Fruit fly (Drosophila melanogaster) whole organism, prepupa: Measurements from ENCODE around the gene Ugt36D1.

Source experiments
- CG10631 ChIP-seq: fragments of 200-800 bp; sonication (Bioruptor generic); optimal IDR thresholded peaks from 2 replicates; lab custom pipeline; 2016; ENCODE audit warnings: missing biosample characterization, missing genetic modification characterization
- CG10669 ChIP-seq: fragments of 200-800 bp; sonication (Bioruptor generic); optimal IDR thresholded peaks from 3 replicates; lab custom pipeline; 2018; ENCODE audit warnings: missing biosample characterization, mild to moderate bottlenecking, missing genetic modification characterization, moderate library complexity
- CG11294 ChIP-seq: fragments of 200-800 bp; sonication (Bioruptor generic); IDR thresholded peaks from 2 replicates; pipeline ENCODE4 v1.3.6; 2022; ENCODE audit warnings: missing biosample characterization, missing genetic modification characterization
- CG11762 ChIP-seq: fragments of 200-800 bp; sonication (Bioruptor generic); optimal IDR thresholded peaks from 3 replicates; lab custom pipeline; 2016; ENCODE audit warnings: missing biosample characterization, missing genetic modification characterization; ENCODE audit not compliant: insufficient read depth
- CG11902 ChIP-seq: fragments of 200-800 bp; sonication (Bioruptor generic); optimal IDR thresholded peaks from 3 replicates; lab custom pipeline; 2016; ENCODE audit warnings: missing biosample characterization, missing genetic modification characterization
- CG15336 ChIP-seq: fragments of 200-800 bp; sonication (Bioruptor generic); IDR thresholded peaks from 2 replicates; pipeline ENCODE4 v1.3.6; 2022; ENCODE audit warnings: missing biosample characterization, missing genetic modification characterization
- CG16779 ChIP-seq: fragments of 200-800 bp; sonication (Bioruptor generic); optimal IDR thresholded peaks from 3 replicates; lab custom pipeline; 2017; ENCODE audit warnings: missing biosample characterization, mild to moderate bottlenecking, missing genetic modification characterization
- CG3032 ChIP-seq: fragments of 200-800 bp; optimal IDR thresholded peaks from 2 replicates; lab custom pipeline; 2019; ENCODE audit warnings: missing biosample characterization, mild to moderate bottlenecking, missing genetic modification characterization, moderate library complexity
- CG31627 ChIP-seq: fragments of 200-800 bp; sonication (Bioruptor generic); optimal IDR thresholded peaks from 3 replicates; lab custom pipeline; 2016; ENCODE audit warnings: missing biosample characterization, missing genetic modification characterization
- CG32006 ChIP-seq: fragments of 200-800 bp; sonication (Bioruptor generic); optimal IDR thresholded peaks from 3 replicates; lab custom pipeline; 2017; ENCODE audit warnings: missing biosample characterization, mild to moderate bottlenecking, missing genetic modification characterization
- CG3919 ChIP-seq: fragments of 200-800 bp; sonication (Bioruptor generic); optimal IDR thresholded peaks from 3 replicates; lab custom pipeline; 2016; ENCODE audit warnings: missing biosample characterization, missing genetic modification characterization
- CG6163 ChIP-seq: fragments of 200-800 bp; sonication (Bioruptor generic); IDR thresholded peaks from 3 replicates; pipeline ENCODE4 v1.3.6; 2022; ENCODE audit warnings: missing biosample characterization, missing genetic modification characterization
- CG6276 ChIP-seq: fragments of 200-800 bp; sonication (Bioruptor generic); optimal IDR thresholded peaks from 2 replicates; lab custom pipeline; 2017; ENCODE audit warnings: missing biosample characterization, mild to moderate bottlenecking, missing genetic modification characterization
- CG7368 ChIP-seq: fragments of 200-800 bp; sonication (Bioruptor generic); optimal IDR thresholded peaks from 3 replicates; lab custom pipeline; 2016; ENCODE audit warnings: missing biosample characterization, missing genetic modification characterization
- CG8119 ChIP-seq: fragments of 200-800 bp; sonication (Bioruptor generic); IDR thresholded peaks from 3 replicates; pipeline ENCODE4 v1.3.6; 2022; ENCODE audit warnings: missing biosample characterization, missing genetic modification characterization
- CG8319 ChIP-seq: fragments of 200-800 bp; sonication (Bioruptor generic); optimal IDR thresholded peaks from 3 replicates; lab custom pipeline; 2016; ENCODE audit warnings: missing biosample characterization, missing genetic modification characterization
- CG8632 ChIP-seq: fragments of 200-800 bp; sonication (Bioruptor generic); optimal IDR thresholded peaks from 3 replicates; lab custom pipeline; 2016; ENCODE audit warnings: missing biosample characterization, missing genetic modification characterization
- CG9139 ChIP-seq: fragments of 200-800 bp; sonication (Bioruptor generic); optimal IDR thresholded peaks from 3 replicates; lab custom pipeline; 2017; ENCODE audit warnings: missing biosample characterization, mild to moderate bottlenecking, missing genetic modification characterization
- Eip75B ChIP-seq: fragments of 200-800 bp; sonication (Bioruptor generic); optimal IDR thresholded peaks from 3 replicates; lab custom pipeline; 2016; ENCODE audit warnings: missing biosample characterization, missing genetic modification characterization
- Eip78C ChIP-seq: fragments of 200-800 bp; sonication (Bioruptor generic); peaks from one replicate; lab custom pipeline; 2016; ENCODE audit warnings: missing biosample characterization, missing genetic modification characterization
- Ets96B ChIP-seq: fragments of 200-800 bp; optimal IDR thresholded peaks from 2 replicates; lab custom pipeline; 2019; ENCODE audit warnings: missing biosample characterization, mild to moderate bottlenecking, missing genetic modification characterization, moderate library complexity
- Gug ChIP-seq: fragments of 200-800 bp; sonication (Bioruptor generic); IDR thresholded peaks from 2 replicates; pipeline ENCODE4 v1.3.6; 2022; ENCODE audit warnings: missing biosample characterization, missing genetic modification characterization
- Hr38 ChIP-seq: sonication (Bioruptor generic); optimal IDR thresholded peaks from 2 replicates; lab custom pipeline; 2016; ENCODE audit warnings: missing biosample characterization, missing genetic modification characterization
- Hr39 ChIP-seq: fragments of 200-800 bp; sonication (Bioruptor generic); optimal IDR thresholded peaks from 2 replicates; lab custom pipeline; 2016; ENCODE audit warnings: missing biosample characterization, missing genetic modification characterization
- Hr4 ChIP-seq: fragments of 200-800 bp; sonication (Bioruptor generic); optimal IDR thresholded peaks from 3 replicates; lab custom pipeline; 2016; ENCODE audit warnings: missing biosample characterization, missing genetic modification characterization
- Lpt ChIP-seq: fragments of 200-800 bp; sonication (Bioruptor generic); optimal IDR thresholded peaks from 3 replicates; lab custom pipeline; 2016; ENCODE audit warnings: missing biosample characterization, missing genetic modification characterization
- Met ChIP-seq: fragments of 200-800 bp; sonication (Bioruptor generic); optimal IDR thresholded peaks from 3 replicates; lab custom pipeline; 2016; ENCODE audit warnings: missing biosample characterization, missing genetic modification characterization
- OdsH ChIP-seq: fragments of 200-800 bp; sonication (Bioruptor generic); optimal IDR thresholded peaks from 3 replicates; lab custom pipeline; 2016; ENCODE audit warnings: missing biosample characterization, missing genetic modification characterization
- Smox ChIP-seq: fragments of 200-800 bp; sonication (Bioruptor generic); optimal IDR thresholded peaks from 3 replicates; lab custom pipeline; 2016; ENCODE audit warnings: missing biosample characterization, missing genetic modification characterization
- Sox14 ChIP-seq: fragments of 200-800 bp; sonication (Bioruptor generic); optimal IDR thresholded peaks from 3 replicates; lab custom pipeline; 2016; ENCODE audit warnings: missing biosample characterization, missing genetic modification characterization
- achi ChIP-seq: fragments of 200-800 bp; sonication (Bioruptor generic); optimal IDR thresholded peaks from 3 replicates; lab custom pipeline; 2016; ENCODE audit warnings: missing biosample characterization, missing genetic modification characterization
- acj6 ChIP-seq: fragments of 200-800 bp; sonication (Bioruptor generic); optimal IDR thresholded peaks from 3 replicates; lab custom pipeline; 2016; ENCODE audit warnings: missing biosample characterization, missing genetic modification characterization
- cyc ChIP-seq: fragments of 200-800 bp; sonication (Bioruptor generic); optimal IDR thresholded peaks from 3 replicates; lab custom pipeline; 2016; ENCODE audit warnings: missing biosample characterization, missing genetic modification characterization
- dac ChIP-seq: fragments of 200-800 bp; sonication (Bioruptor generic); optimal IDR thresholded peaks from 2 replicates; lab custom pipeline; 2017; ENCODE audit warnings: missing biosample characterization, mild to moderate bottlenecking, missing genetic modification characterization
- dsx ChIP-seq: fragments of 200-800 bp; optimal IDR thresholded peaks from 3 replicates; lab custom pipeline; 2019; ENCODE audit warnings: missing biosample characterization, mild to moderate bottlenecking, missing genetic modification characterization, moderate library complexity; ENCODE audit not compliant: poor library complexity, severe bottlenecking
- eg ChIP-seq: fragments of 200-800 bp; sonication (Bioruptor generic); IDR thresholded peaks from 3 replicates; pipeline ENCODE4 v1.3.6; 2022; ENCODE audit warnings: missing biosample characterization, missing genetic modification characterization
- esn ChIP-seq: fragments of 200-800 bp; sonication (Bioruptor generic); optimal IDR thresholded peaks from 2 replicates; lab custom pipeline; 2016; ENCODE audit warnings: missing biosample characterization, mild to moderate bottlenecking, missing genetic modification characterization, moderate library complexity
- fd59A ChIP-seq: fragments of 200-800 bp; sonication (Bioruptor generic); optimal IDR thresholded peaks from 2 replicates; lab custom pipeline; 2017; ENCODE audit warnings: missing biosample characterization, mild to moderate bottlenecking, missing genetic modification characterization, missing genetic modification reagents
- fd85E ChIP-seq: fragments of 200-800 bp; sonication (Bioruptor generic); optimal IDR thresholded peaks from 3 replicates; lab custom pipeline; 2016; ENCODE audit warnings: missing biosample characterization, missing genetic modification characterization
- fkh ChIP-seq: fragments of 200-800 bp; sonication (Bioruptor generic); optimal IDR thresholded peaks from 3 replicates; lab custom pipeline; 2017; ENCODE audit warnings: missing biosample characterization, mild to moderate bottlenecking, missing genetic modification characterization, moderate library complexity
- lz ChIP-seq: fragments of 200-800 bp; sonication (Bioruptor generic); optimal IDR thresholded peaks from 3 replicates; lab custom pipeline; 2016; ENCODE audit warnings: missing biosample characterization, missing genetic modification characterization
- net ChIP-seq: fragments of 200-800 bp; sonication (Bioruptor generic); optimal IDR thresholded peaks from 3 replicates; lab custom pipeline; 2016; ENCODE audit warnings: missing biosample characterization, missing genetic modification characterization
- pdm3 ChIP-seq: fragments of 200-800 bp; sonication (Bioruptor generic); optimal IDR thresholded peaks from 3 replicates; lab custom pipeline; 2016; ENCODE audit warnings: missing biosample characterization, missing genetic modification characterization
- salr ChIP-seq, 2 experiments: fragments of 200-800 bp; sonication (Bioruptor generic); optimal IDR thresholded peaks; 3 replicates each; lab custom pipeline; 2016 to 2018; ENCODE audit warnings: missing biosample characterization in 2 of 2, missing genetic modification characterization in 2 of 2, mild to moderate bottlenecking in 1 of 2
- spab ChIP-seq: fragments of 200-800 bp; sonication (Bioruptor generic); optimal IDR thresholded peaks from 2 replicates; lab custom pipeline; 2017; ENCODE audit warnings: missing biosample characterization, mild to moderate bottlenecking, missing genetic modification characterization, missing genetic modification reagents
- ss ChIP-seq, 2 experiments: fragments of 200-800 bp; sonication (Bioruptor generic); optimal IDR thresholded peaks; 2 replicates in 1 of 2; 3 replicates in 1 of 2; lab custom pipeline; 2017 to 2018; ENCODE audit warnings: mild to moderate bottlenecking in 2 of 2, missing biosample characterization in 2 of 2, missing genetic modification characterization in 2 of 2, moderate library complexity in 1 of 2
- svp ChIP-seq: fragments of 200-800 bp; sonication (Bioruptor generic); peaks from one replicate; lab custom pipeline; 2016; ENCODE audit warnings: missing biosample characterization, missing genetic modification characterization
- topi ChIP-seq: fragments of 200-800 bp; sonication (Bioruptor generic); optimal IDR thresholded peaks from 3 replicates; lab custom pipeline; 2016; ENCODE audit warnings: missing biosample characterization, missing genetic modification characterization
- vri ChIP-seq: fragments of 200-800 bp; sonication (Bioruptor generic); optimal IDR thresholded peaks from 3 replicates; lab custom pipeline; 2016; ENCODE audit warnings: missing biosample characterization, mild to moderate bottlenecking, missing genetic modification characterization

Gene Ugt36D1

DNA sequence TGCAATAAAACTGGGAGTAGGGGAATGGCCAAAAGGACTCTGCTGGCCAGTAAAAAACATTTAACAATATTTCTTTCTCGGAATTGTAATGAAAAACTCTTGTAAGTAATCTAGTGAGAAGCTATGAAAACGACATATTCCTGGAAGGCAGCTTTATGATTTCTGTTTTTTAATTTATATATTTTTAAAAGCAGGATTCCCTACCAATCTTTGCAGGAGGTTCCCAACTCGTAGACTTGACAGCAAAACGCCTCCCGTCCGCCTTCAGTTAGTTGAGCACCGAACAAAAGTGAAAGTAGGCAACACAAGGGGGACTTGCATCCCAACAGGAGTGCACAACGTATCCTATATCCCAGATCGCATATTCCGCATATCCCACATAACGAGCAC is 18.1 kb upstream of the Ugt36D1 start, which contains the start of gene CG43814:
Gene CG43814 (minus strand): TSS at position 101 of the 390 bp plus-strand sequence.
- TF ChIP-seq svp (GFP tag; lab: Kevin White, UChicago) (no peak), CG8119 (no peak)

DNA sequence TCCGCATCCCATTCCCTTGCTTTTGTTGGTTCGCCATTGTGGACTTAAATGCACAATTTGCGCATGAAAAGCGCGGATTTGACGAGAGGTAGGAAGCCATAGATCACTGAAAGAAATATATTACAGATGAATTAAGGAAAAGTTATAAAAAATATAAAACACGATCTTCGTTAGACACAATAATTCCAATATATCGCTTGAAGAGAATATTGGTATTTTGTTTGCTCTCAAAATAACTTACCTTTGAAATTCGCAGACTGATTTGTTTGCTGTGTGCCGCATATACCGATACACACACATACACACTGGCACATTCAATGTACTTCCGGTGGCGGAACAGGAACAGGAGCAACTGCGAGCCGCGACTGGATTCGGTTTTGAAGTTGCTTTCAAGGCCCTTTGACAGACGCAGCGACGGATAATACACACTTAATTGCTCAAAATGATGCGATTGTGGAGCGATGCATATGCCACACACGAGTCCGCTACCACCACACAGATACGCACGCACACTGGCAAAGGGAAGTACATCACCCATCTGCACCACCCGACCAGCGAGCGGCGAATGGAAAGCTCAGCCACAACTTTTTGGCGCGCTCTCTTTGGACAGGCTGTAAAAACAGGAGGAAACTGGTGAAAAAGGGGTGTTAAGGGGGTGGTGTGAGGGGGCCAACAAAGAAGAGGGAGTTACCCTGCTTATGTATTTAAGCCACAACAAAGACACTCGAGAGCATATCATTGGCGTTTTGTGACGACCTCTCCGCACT is 17.5 kb upstream of the Ugt36D1 start:
- TF ChIP-seq Eip75B (GFP tag; lab: Kevin White, UChicago) = peak; percentile 33
- no peak for TF ChIP-seq salr (GFP tag; optimal IDR thresholded peaks at IDR 0.05; lab: Kevin White, UChicago)
- no peak for TF ChIP-seq eg (GFP tag; lab: Robert Waterston, UW)
- peak; percentile 32 for TF ChIP-seq CG8319 (GFP tag; lab: Kevin White, UChicago)
- TF ChIP-seq OdsH (GFP tag; lab: Kevin White, UChicago) = peak; percentile 20
- no peak for TF ChIP-seq fd85E (GFP tag; lab: Kevin White, UChicago)
- no peak for TF ChIP-seq CG11762
- TF ChIP-seq CG11294 (GFP tag; lab: Robert Waterston, UW) = no peak
- TF ChIP-seq spab = peak; percentile 15
- TF ChIP-seq Smox (GFP tag; lab: Kevin White, UChicago) = peak; percentile 64
- peak in 1 of 2 experiments; percentile 17 for TF ChIP-seq ss (GFP tag; optimal IDR thresholded peaks at IDR 0.05; lab: Kevin White, UChicago)
- peak; percentile 56 for TF ChIP-seq Hr39 (GFP tag; lab: Kevin White, UChicago)
- no peak for TF ChIP-seq net (GFP tag; lab: Kevin White, UChicago)
- TF ChIP-seq acj6 = peak; percentile 11
- TF ChIP-seq Met (GFP tag; lab: Kevin White, UChicago) = peak; percentile 66
- TF ChIP-seq Ets96B (tag; lab: Kevin White, UChicago) = peak; percentile 22
- peak; percentile 44 for TF ChIP-seq cyc (GFP tag; lab: Kevin White, UChicago)
- peak; percentile 43 for TF ChIP-seq CG10669 (GFP tag; lab: Kevin White, UChicago)
- no peak for TF ChIP-seq CG6276 (GFP tag; lab: Kevin White, UChicago)
- TF ChIP-seq CG31627 (GFP tag; lab: Kevin White, UChicago) = peak; percentile 52
- no peak for TF ChIP-seq dac (GFP tag; lab: Kevin White, UChicago)
- TF ChIP-seq Gug (GFP tag; lab: Robert Waterston, UW) = no peak; the same call in 1 of the 2 replicates
- TF ChIP-seq CG8119 = no peak
- no peak for TF ChIP-seq CG10631 (GFP tag; lab: Kevin White, UChicago)
- no peak for TF ChIP-seq dsx
- TF ChIP-seq topi (GFP tag; lab: Kevin White, UChicago) = peak; percentile 62
- no peak for TF ChIP-seq fd59A (GFP tag; lab: Kevin White, UChicago)
- TF ChIP-seq CG9139 (GFP tag; lab: Kevin White, UChicago) = no peak
- TF ChIP-seq CG8632 (GFP tag; lab: Kevin White, UChicago) = peak; percentile 19
- TF ChIP-seq Hr38 (GFP tag; lab: Kevin White, UChicago) = no peak
- TF ChIP-seq lz = peak; percentile 52
- TF ChIP-seq CG11902 (GFP tag; lab: Kevin White, UChicago) = no peak
- TF ChIP-seq Eip78C (GFP tag; lab: Kevin White, UChicago) = peak; percentile 75
- TF ChIP-seq CG32006 = no peak
- peak; percentile 46; the same call in 1 of the 3 replicates for TF ChIP-seq CG6163 (GFP tag; lab: Robert Waterston, UW)
- TF ChIP-seq fkh = no peak
- TF ChIP-seq CG3919 (GFP tag; lab: Kevin White, UChicago) = peak; percentile 58
- TF ChIP-seq achi (GFP tag; lab: Kevin White, UChicago) = peak; percentile 25
- TF ChIP-seq Sox14 (GFP tag; lab: Kevin White, UChicago) = no peak
- TF ChIP-seq Hr4 (GFP tag; lab: Kevin White, UChicago) = no peak
- peak; percentile 65 for TF ChIP-seq esn (GFP tag; lab: Kevin White, UChicago)
- no peak for TF ChIP-seq Lpt (GFP tag; lab: Kevin White, UChicago)
- no peak for TF ChIP-seq CG7368
- peak; percentile 18 for TF ChIP-seq pdm3 (GFP tag; lab: Kevin White, UChicago)
- TF ChIP-seq CG3032 (tag; lab: Kevin White, UChicago) = no peak
- TF ChIP-seq vri (GFP tag; lab: Kevin White, UChicago) = peak; percentile 37
- TF ChIP-seq CG16779 = no peak
- TF ChIP-seq CG15336 = no peak
